Fruit fly (Drosophila melanogaster) whole organism, embryonic: ENCODE data around the gene EMC6.

Source experiments
- Antp ChIP-seq: fragments of 200-800 bp; sonication (Bioruptor generic); optimal IDR thresholded peaks from 3 replicates; lab custom pipeline; 2016; ENCODE audit warnings: missing biosample characterization, missing genetic modification characterization
- CG1024 ChIP-seq: fragments of 200-800 bp; sonication (Bioruptor generic); IDR thresholded peaks from 2 replicates; pipeline ENCODE4 v1.3.6; 2022; ENCODE audit warnings: missing biosample characterization, missing genetic modification characterization
- CG13894 ChIP-seq: fragments of 200-800 bp; sonication (Bioruptor generic); optimal IDR thresholded peaks from 3 replicates; lab custom pipeline; 2018; ENCODE audit warnings: missing biosample characterization, mild to moderate bottlenecking, missing genetic modification characterization, moderate library complexity
- CG15514 ChIP-seq: fragments of 200-800 bp; sonication (Bioruptor generic); optimal IDR thresholded peaks from 3 replicates; lab custom pipeline; 2017; ENCODE audit warnings: missing biosample characterization, missing genetic modification characterization, mild to moderate bottlenecking, moderate library complexity, missing genetic modification reagents
- CG1603 ChIP-seq: fragments of 200-800 bp; sonication (Bioruptor generic); optimal IDR thresholded peaks from 2 replicates; lab custom pipeline; 2019; ENCODE audit warnings: missing biosample characterization, mild to moderate bottlenecking, missing genetic modification characterization, moderate library complexity
- CG1647 ChIP-seq: fragments of 200-800 bp; sonication (Bioruptor generic); optimal IDR thresholded peaks from 3 replicates; lab custom pipeline; 2016; ENCODE audit warnings: missing biosample characterization, missing genetic modification characterization
- CG16815 ChIP-seq: fragments of 200-800 bp; sonication (Bioruptor generic); optimal IDR thresholded peaks from 3 replicates; lab custom pipeline; 2017; ENCODE audit warnings: missing biosample characterization, mild to moderate bottlenecking, missing genetic modification characterization
- CG17612 ChIP-seq: fragments of 200-800 bp; sonication (Bioruptor generic); IDR thresholded peaks from 2 replicates; pipeline ENCODE4 v1.3.6; 2022; ENCODE audit warnings: missing biosample characterization, missing genetic modification characterization
- CG2889 ChIP-seq: fragments of 200-800 bp; sonication (Bioruptor generic); IDR thresholded peaks from 3 replicates; pipeline ENCODE4 v1.3.6; 2022; ENCODE audit warnings: missing biosample characterization, missing genetic modification characterization
- CG31224 ChIP-seq: fragments of 200-800 bp; sonication (Bioruptor generic); IDR thresholded peaks from 2 replicates; pipeline ENCODE4 v1.3.6; 2022; ENCODE audit warnings: missing biosample characterization, missing genetic modification characterization
- CG3726 ChIP-seq: fragments of 200-800 bp; sonication (Bioruptor generic); IDR thresholded peaks from 3 replicates; pipeline ENCODE4, ENCODE4 v1.3.6; 2022; ENCODE audit warnings: missing biosample characterization, missing genetic modification characterization
- CG4360 ChIP-seq: fragments of 200-800 bp; sonication (Bioruptor generic); IDR thresholded peaks from 2 replicates; pipeline ENCODE4 v1.3.6; 2022; ENCODE audit warnings: missing biosample characterization, missing genetic modification characterization
- CG4730 ChIP-seq: fragments of 200-800 bp; sonication (Bioruptor generic); IDR thresholded peaks from 2 replicates; pipeline ENCODE4 v1.3.6; 2022; ENCODE audit warnings: missing biosample characterization, missing genetic modification characterization
- CG6791 ChIP-seq: fragments of 200-800 bp; sonication (Bioruptor generic); IDR thresholded peaks from 3 replicates; pipeline ENCODE4 v1.3.6; 2022; ENCODE audit warnings: missing biosample characterization, missing genetic modification characterization; ENCODE audit not compliant: partially characterized antibody
- CG7271 ChIP-seq: fragments of 200-800 bp; sonication (Bioruptor generic); optimal IDR thresholded peaks from 2 replicates; lab custom pipeline; 2018; ENCODE audit warnings: missing biosample characterization, mild to moderate bottlenecking, missing genetic modification characterization, moderate library complexity
- CG8290 ChIP-seq, 3 experiments: fragments of 200-800 bp; sonication (Bioruptor generic); optimal IDR thresholded peaks; 2 replicates each; lab custom pipeline; 2016 to 2019; ENCODE audit warnings: missing biosample characterization in 3 of 3, missing genetic modification characterization in 3 of 3, mild to moderate bottlenecking in 2 of 3, moderate library complexity in 1 of 3
- CG8478 ChIP-seq: fragments of >200 bp; optimal IDR thresholded peaks from 2 replicates; lab custom pipeline; 2018
- Deaf1 ChIP-seq: fragments of 200-800 bp; optimal IDR thresholded peaks from 3 replicates; lab custom pipeline; 2019; ENCODE audit warnings: missing biosample characterization, mild to moderate bottlenecking, missing genetic modification characterization, moderate library complexity
- Doc3 ChIP-seq: fragments of 200-800 bp; sonication (Bioruptor generic); IDR thresholded peaks from 3 replicates; pipeline ENCODE4 v1.3.6; 2022; ENCODE audit warnings: missing biosample characterization, missing genetic modification characterization; ENCODE audit not compliant: partially characterized antibody
- Dp ChIP-seq: fragments of 200-800 bp; sonication (Bioruptor generic); optimal IDR thresholded peaks from 2 replicates; lab custom pipeline; 2018; ENCODE audit warnings: missing biosample characterization, mild to moderate bottlenecking, missing genetic modification characterization, moderate library complexity
- Fer1 ChIP-seq: fragments of 200-800 bp; sonication (Bioruptor generic); optimal IDR thresholded peaks from 2 replicates; lab custom pipeline; 2017; ENCODE audit warnings: missing biosample characterization, mild to moderate bottlenecking, missing genetic modification characterization
- HmgZ ChIP-seq: fragments of 200-800 bp; sonication (Bioruptor generic); optimal IDR thresholded peaks from 2 replicates; lab custom pipeline; 2018; ENCODE audit warnings: missing biosample characterization, mild to moderate bottlenecking, missing genetic modification characterization
- Nf-YC ChIP-seq: fragments of 200-800 bp; optimal IDR thresholded peaks from 3 replicates; lab custom pipeline; 2019; ENCODE audit warnings: missing biosample characterization, mild to moderate bottlenecking, missing genetic modification characterization, moderate library complexity
- Oaz ChIP-seq: fragments of 200-800 bp; sonication (Bioruptor generic); IDR thresholded peaks from 2 replicates; pipeline ENCODE4 v1.3.6; 2022; ENCODE audit warnings: missing biosample characterization, missing genetic modification characterization
- Sry-β ChIP-seq: fragments of 200-800 bp; sonication (Bioruptor generic); optimal IDR thresholded peaks from 2 replicates; lab custom pipeline; 2018; ENCODE audit warnings: missing biosample characterization, mild to moderate bottlenecking, missing genetic modification characterization, moderate library complexity
- Stat92E ChIP-seq, 3 experiments: fragments of >200 bp in 2 of 3; fragments of 200-800 bp in 1 of 3; sonication (Bioruptor generic) in 1 of 3; optimal IDR thresholded peaks; 2 replicates each; lab custom pipeline; 2017 to 2019; ENCODE audit warnings: missing biosample characterization in 3 of 3, missing genetic modification characterization in 3 of 3, mild to moderate bottlenecking in 1 of 3, moderate library complexity in 1 of 3
- Xrp1 ChIP-seq: fragments of 200-800 bp; sonication (Bioruptor generic); IDR thresholded peaks from 2 replicates; pipeline ENCODE4 v1.3.6; 2022; ENCODE audit warnings: missing biosample characterization, missing genetic modification characterization
- ab ChIP-seq: fragments of 200-800 bp; sonication (Bioruptor generic); optimal IDR thresholded peaks from 2 replicates; lab custom pipeline; 2016; ENCODE audit warnings: missing biosample characterization, missing genetic modification characterization
- ac ChIP-seq: fragments of 200-800 bp; sonication (Bioruptor generic); optimal IDR thresholded peaks from 3 replicates; lab custom pipeline; 2017; ENCODE audit warnings: missing biosample characterization, mild to moderate bottlenecking, missing genetic modification characterization
- bcd ChIP-seq: fragments of 200-800 bp; sonication (Bioruptor generic); optimal IDR thresholded peaks from 2 replicates; lab custom pipeline; 2017; ENCODE audit warnings: missing biosample characterization, mild to moderate bottlenecking, missing genetic modification characterization
- chinmo ChIP-seq: fragments of 200-800 bp; sonication (Bioruptor generic); IDR thresholded peaks from 4 replicates; pipeline ENCODE4 v1.3.6; 2022; ENCODE audit warnings: missing biosample characterization, missing genetic modification characterization; ENCODE audit not compliant: partially characterized antibody
- ci ChIP-seq: fragments of 200-800 bp; sonication (Bioruptor generic); IDR thresholded peaks from 3 replicates; pipeline ENCODE4 v1.3.6; 2022; ENCODE audit warnings: missing biosample characterization, missing genetic modification characterization
- exex ChIP-seq: fragments of 200-800 bp; sonication (Bioruptor generic); optimal IDR thresholded peaks from 4 replicates; lab custom pipeline; 2018; ENCODE audit warnings: missing biosample characterization, mild to moderate bottlenecking, missing genetic modification characterization, moderate library complexity
- fd102C ChIP-seq: fragments of 200-800 bp; sonication (Bioruptor generic); optimal IDR thresholded peaks from 2 replicates; lab custom pipeline; 2018; ENCODE audit warnings: missing biosample characterization, mild to moderate bottlenecking, missing genetic modification characterization, moderate library complexity
- gro ChIP-seq: fragments of 200-800 bp; sonication (Bioruptor generic); optimal IDR thresholded peaks from 2 replicates; lab custom pipeline; 2016; ENCODE audit warnings: missing biosample characterization, missing genetic modification characterization
- ind ChIP-seq: fragments of 200-800 bp; sonication (Bioruptor generic); optimal IDR thresholded peaks from 3 replicates; lab custom pipeline; 2016; ENCODE audit warnings: missing biosample characterization, missing genetic modification characterization
- inv ChIP-seq: fragments of 200-800 bp; sonication (Bioruptor generic); IDR thresholded peaks from 2 replicates; pipeline ENCODE4 v1.3.6; 2022; ENCODE audit warnings: missing biosample characterization, missing genetic modification characterization; ENCODE audit not compliant: partially characterized antibody
- nerfin-2 ChIP-seq: fragments of 200-800 bp; sonication (Bioruptor generic); IDR thresholded peaks from 2 replicates; pipeline ENCODE4 v1.3.6; 2022; ENCODE audit warnings: missing biosample characterization, missing genetic modification characterization; ENCODE audit not compliant: partially characterized antibody
- org-1 ChIP-seq: fragments of 200-800 bp; sonication (Bioruptor generic); optimal IDR thresholded peaks from 2 replicates; lab custom pipeline; 2017; ENCODE audit warnings: missing biosample characterization, missing genetic modification characterization
- pzg ChIP-seq: fragments of 200-800 bp; sonication (Bioruptor generic); optimal IDR thresholded peaks from 3 replicates; lab custom pipeline; 2018; ENCODE audit warnings: missing biosample characterization, mild to moderate bottlenecking, missing genetic modification characterization, moderate library complexity
- ranshi ChIP-seq: fragments of 200-800 bp; sonication (Bioruptor generic); IDR thresholded peaks from 2 replicates; pipeline ENCODE4 v1.3.6; 2022; ENCODE audit warnings: missing biosample characterization, missing genetic modification characterization
- slou ChIP-seq: fragments of 200-800 bp; sonication (Bioruptor generic); optimal IDR thresholded peaks from 3 replicates; lab custom pipeline; 2016; ENCODE audit warnings: missing biosample characterization, missing genetic modification characterization
- sna ChIP-seq: fragments of 200-800 bp; sonication (Bioruptor generic); IDR thresholded peaks from 2 replicates; pipeline ENCODE4 v1.3.6; 2022; ENCODE audit warnings: missing biosample characterization, missing genetic modification characterization; ENCODE audit not compliant: partially characterized antibody
- sob ChIP-seq: fragments of 200-800 bp; sonication (Bioruptor generic); IDR thresholded peaks from 2 replicates; pipeline ENCODE4 v1.3.6; 2022; ENCODE audit warnings: missing biosample characterization, missing genetic modification characterization
- tup ChIP-seq: fragments of 200-800 bp; sonication (Bioruptor generic); optimal IDR thresholded peaks from 2 replicates; lab custom pipeline; 2016; ENCODE audit warnings: missing biosample characterization, mild to moderate bottlenecking, missing genetic modification characterization, moderate library complexity
- unpg ChIP-seq: fragments of 200-800 bp; sonication (Bioruptor generic); optimal IDR thresholded peaks from 3 replicates; lab custom pipeline; 2018; ENCODE audit warnings: missing biosample characterization, mild to moderate bottlenecking, missing genetic modification characterization, moderate library complexity
- usp ChIP-seq: fragments of >200 bp; optimal IDR thresholded peaks from 2 replicates; lab custom pipeline; 2017; ENCODE audit warnings: missing biosample characterization, missing genetic modification characterization
- vvl ChIP-seq: fragments of 200-800 bp; sonication (Bioruptor generic); IDR thresholded peaks from 2 replicates; pipeline ENCODE4 v1.3.6; 2022; ENCODE audit warnings: missing biosample characterization, missing genetic modification characterization
- yki ChIP-seq: fragments of >200 bp; optimal IDR thresholded peaks from 3 replicates; lab custom pipeline; 2018
- zfh1 ChIP-seq: fragments of 200-800 bp; sonication (Bioruptor generic); IDR thresholded peaks from 3 replicates; pipeline ENCODE4 v1.3.6; 2022; ENCODE audit warnings: missing biosample characterization, missing genetic modification characterization

Gene EMC6

DNA sequence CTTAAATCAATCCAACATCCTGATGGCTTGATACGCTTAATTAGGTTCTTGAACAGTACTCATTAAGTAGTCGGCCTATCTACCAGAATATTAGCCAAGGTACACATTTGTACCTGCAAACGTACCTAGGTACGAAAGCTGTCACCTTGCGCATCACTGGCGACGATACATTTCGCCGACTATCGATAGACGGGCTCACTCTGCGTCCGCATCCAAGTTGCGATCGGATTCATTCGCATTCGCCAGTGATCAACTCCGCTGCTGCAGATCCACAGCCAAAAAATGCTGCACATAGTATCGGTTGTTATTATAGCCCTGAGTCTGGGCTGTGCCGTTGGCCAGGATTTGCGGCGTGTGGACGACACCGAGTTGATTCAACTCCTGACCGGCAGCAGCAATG is 22.7 kb upstream of the EMC6 start, which contains the start of gene CG11790 (continued):
- TF ChIP-seq Stat92E (GFP tag; optimal IDR thresholded peaks at IDR 0.05; lab: Kevin White, UChicago) (no peak), Fer1 (GFP tag; lab: Kevin White, UChicago) (no peak), Xrp1 (GFP tag; lab: Robert Waterston, UW) (peak; percentile 25; the same call in 1 of the 2 replicates), Deaf1 (tag; lab: Kevin White, UChicago) (peak; percentile 2), CG13894 (tag; lab: Kevin White, UChicago) (no peak), inv (GFP tag; lab: Robert Waterston, UW) (peak; percentile 51; the same call in 1 of the 2 replicates), fd102C (GFP tag; lab: Kevin White, UChicago) (no peak), vvl (GFP tag; lab: Robert Waterston, UW) (peak; percentile 20; the same call in 1 of the 2 replicates), CG8478 (lab: Kevin White, UChicago) (no peak), Nf-YC (no peak), CG1024 (no peak), Doc3 (GFP tag; lab: Robert Waterston, UW) (peak; percentile 85), CG16815 (no peak), CG6791 (peak; percentile 83), unpg (GFP tag; lab: Kevin White, UChicago) (no peak), nerfin-2 (GFP tag; lab: Robert Waterston, UW) (peak; percentile 59), pzg (GFP tag; lab: Kevin White, UChicago) (peak; percentile 63), ab (GFP tag; lab: Kevin White, UChicago) (no peak), sob (GFP tag; lab: Robert Waterston, UW) (0 out of 2 replicates have a peak, but pooled peaks have one; percentile 20), chinmo (GFP tag; lab: Robert Waterston, UW) (0 out of 4 replicates have a peak, but pooled peaks have one; percentile 42), usp (GFP tag; lab: Kevin White, UChicago) (no peak), CG1603 (tag; lab: Kevin White, UChicago) (peak; percentile 59), Antp (GFP tag; lab: Kevin White, UChicago) (no peak), CG31224 (GFP tag; lab: Robert Waterston, UW) (no peak), Dp (GFP tag; lab: Kevin White, UChicago) (peak; percentile 7), CG8290 (GFP tag; optimal IDR thresholded peaks at IDR 0.05; lab: Kevin White, UChicago) (no peak), CG8290 (tag; optimal IDR thresholded peaks at IDR 0.05; lab: Kevin White, UChicago) (peak in 1 of 2 experiments; percentile 78), CG4730 (GFP tag; lab: Robert Waterston, UW) (no peak), exex (tag; lab: Kevin White, UChicago) (no peak), ind (no peak), CG17612 (GFP tag; lab: Robert Waterston, UW) (no peak), sna (GFP tag; lab: Robert Waterston, UW) (peak; percentile 75), bcd (GFP tag; lab: Kevin White, UChicago) (no peak), ranshi (no peak), CG1647 (GFP tag; lab: Kevin White, UChicago) (no peak), gro (peak; percentile 5), yki (lab: Kevin White, UChicago) (no peak), tup (GFP tag; lab: Kevin White, UChicago) (no peak), CG4360 (GFP tag; lab: Robert Waterston, UW) (no peak), Sry-β (GFP tag; lab: Kevin White, UChicago) (peak; percentile 88), CG3726 (no peak), CG15514 (GFP tag; lab: Kevin White, UChicago) (peak; percentile 75), zfh1 (GFP tag; lab: Robert Waterston, UW) (no peak), ci (GFP tag; lab: Robert Waterston, UW) (peak; percentile 59; the same call in 2 of the 3 replicates), ac (no peak), CG2889 (GFP tag; lab: Robert Waterston, UW) (no peak), org-1 (GFP tag; lab: Kevin White, UChicago) (no peak), CG7271 (tag; lab: Kevin White, UChicago) (no peak), slou (GFP tag; lab: Kevin White, UChicago) (no peak), Oaz (GFP tag; lab: Robert Waterston, UW) (no peak), HmgZ (peak; percentile 46)
